Worm (Caenorhabditis elegans): ENCODE measurements around the gene ZK418.2.

ZK418.2 gene

ce11 chrIII:7090545-7090944, 597 bp upstream of the ZK418.2 start, which contains the start of gene ZK418.10 (continued):
- no peak for TF ChIP-seq aly-2 (tag; optimal IDR thresholded peaks at IDR 0.05)
- no peak for TF ChIP-seq nhr-19 (GFP tag; conservative IDR thresholded peaks at IDR 0.05)
- TF ChIP-seq C16A3.4 (tag; optimal IDR thresholded peaks at IDR 0.05) = no peak
- no peak for TF ChIP-seq sptf-1 (tag; optimal IDR thresholded peaks at IDR 0.05)
- no peak for TF ChIP-seq ztf-4 (tag; optimal IDR thresholded peaks at IDR 0.05)
- no peak for TF ChIP-seq hpl-2 (GFP tag; optimal IDR thresholded peaks at IDR 0.05)
- no peak for TF ChIP-seq blmp-1 (tag; optimal IDR thresholded peaks at IDR 0.05)
- TF ChIP-seq tlp-1 (tag; optimal IDR thresholded peaks at IDR 0.05) = no peak
- TF ChIP-seq elt-3 (tag; optimal IDR thresholded peaks at IDR 0.05) = no peak
- no peak for TF ChIP-seq lin-39 (tag; optimal IDR thresholded peaks at IDR 0.05)
- TF ChIP-seq rnt-1 (tag; optimal IDR thresholded peaks at IDR 0.05) = no peak
- no peak for TF ChIP-seq egl-13 (tag; optimal IDR thresholded peaks at IDR 0.05)
- no peak for TF ChIP-seq zip-4 (GFP tag; optimal IDR thresholded peaks at IDR 0.05)
- TF ChIP-seq ces-1 (GFP tag; optimal IDR thresholded peaks at IDR 0.05) = no peak
- peak; percentile 24 for TF ChIP-seq nhr-20 (tag; optimal IDR thresholded peaks at IDR 0.05)
- TF ChIP-seq nhr-71 (tag; optimal IDR thresholded peaks at IDR 0.05) = peak; percentile 65
- no peak for TF ChIP-seq F16B12.6 (tag; optimal IDR thresholded peaks at IDR 0.05)
- no peak for TF ChIP-seq nhr-85 (tag)
- no peak for TF ChIP-seq pag-3 (tag; optimal IDR thresholded peaks at IDR 0.05; ENCODE audit: borderline replicate concordance, insufficient read depth)
- no peak for TF ChIP-seq ceh-8 (GFP tag; optimal IDR thresholded peaks at IDR 0.05)
- no peak for TF ChIP-seq mdl-1 (tag; optimal IDR thresholded peaks at IDR 0.05)
- TF ChIP-seq ceh-82 (tag; optimal IDR thresholded peaks at IDR 0.05) = no peak
- TF ChIP-seq nhr-237 (tag; optimal IDR thresholded peaks at IDR 0.05) = no peak
- no peak for TF ChIP-seq C34B4.2 (tag; optimal IDR thresholded peaks at IDR 0.05)
- no peak for TF ChIP-seq fos-1 (tag; optimal IDR thresholded peaks at IDR 0.05)
- TF ChIP-seq swsn-7 (tag; optimal IDR thresholded peaks at IDR 0.05) = peak; percentile 35
- peak in 1 of 2 experiments; percentile 21 for TF ChIP-seq lsy-2 (tag; optimal IDR thresholded peaks at IDR 0.05)
- TF ChIP-seq ztf-11 (tag; optimal IDR thresholded peaks at IDR 0.05) = no peak
- TF ChIP-seq nhr-47 (tag; optimal IDR thresholded peaks at IDR 0.05) = peak; percentile 67
- no peak for TF ChIP-seq lir-3 (tag; optimal IDR thresholded peaks at IDR 0.05; ENCODE audit: poor library complexity)

ce11 chrIII:7095156-7095555, 4.0 kb downstream of the ZK418.2 start, which contains the start of gene nhr-9:
nhr-9 (plus strand) TSS chrIII:7095462.
- peak; percentile 64 for TF ChIP-seq nhr-11 (tag; optimal IDR thresholded peaks at IDR 0.05)
- TF ChIP-seq lin-15B (tag; optimal IDR thresholded peaks at IDR 0.05) = no peak
- no peak for TF ChIP-seq grh-1 (GFP tag; IDR thresholded peaks at IDR 0.05)
- TF ChIP-seq alr-1 (tag; optimal IDR thresholded peaks at IDR 0.05; ENCODE audit: borderline replicate concordance) = no peak
- TF ChIP-seq aha-1 (tag; optimal IDR thresholded peaks at IDR 0.05) = no peak
- no peak for TF ChIP-seq unc-86 (tag; optimal IDR thresholded peaks at IDR 0.05)
- peak; percentile 11 for TF ChIP-seq nhr-20 (tag; optimal IDR thresholded peaks at IDR 0.05)
- no peak for TF ChIP-seq ztf-4 (tag; optimal IDR thresholded peaks at IDR 0.05)
- no peak for TF ChIP-seq unc-98 (GFP tag; IDR thresholded peaks at IDR 0.05)
- TF ChIP-seq zip-4 (GFP tag; optimal IDR thresholded peaks at IDR 0.05) = no peak
- no peak for TF ChIP-seq pqm-1 (tag; optimal IDR thresholded peaks at IDR 0.05)
- no peak for TF ChIP-seq pag-3 (tag; optimal IDR thresholded peaks at IDR 0.05; ENCODE audit: borderline replicate concordance, insufficient read depth)
- no peak for TF ChIP-seq dpl-1 (GFP tag; optimal IDR thresholded peaks at IDR 0.05)
- TF ChIP-seq nhr-47 (tag; optimal IDR thresholded peaks at IDR 0.05) = peak; percentile 46
- peak; percentile 82 for TF ChIP-seq fkh-8 (tag; optimal IDR thresholded peaks at IDR 0.05)
- no peak for TF ChIP-seq tlp-1 (tag; optimal IDR thresholded peaks at IDR 0.05)
- TF ChIP-seq zag-1 (tag; optimal IDR thresholded peaks at IDR 0.05) = no peak
- TF ChIP-seq elt-2 (tag; optimal IDR thresholded peaks at IDR 0.05) = no peak
- TF ChIP-seq ceh-90 (tag; optimal IDR thresholded peaks at IDR 0.05) = no peak
- peak; percentile 39 for TF ChIP-seq sox-4 (tag; optimal IDR thresholded peaks at IDR 0.05)
- no peak for TF ChIP-seq efl-3 (GFP tag; optimal IDR thresholded peaks at IDR 0.05)
- TF ChIP-seq aly-2 (tag; optimal IDR thresholded peaks at IDR 0.05) = no peak
- TF ChIP-seq jun-1 (tag; optimal IDR thresholded peaks at IDR 0.05) = no peak
- peak; percentile 50 for TF ChIP-seq nhr-71 (tag; optimal IDR thresholded peaks at IDR 0.05)
- TF ChIP-seq rnt-1 (tag; optimal IDR thresholded peaks at IDR 0.05) = no peak
- no peak for TF ChIP-seq hlh-17 (GFP tag; optimal IDR thresholded peaks at IDR 0.05; ENCODE audit: borderline replicate concordance)
- TF ChIP-seq fkh-10 (GFP tag; optimal IDR thresholded peaks at IDR 0.05) = no peak
- TF ChIP-seq egl-13 (tag; optimal IDR thresholded peaks at IDR 0.05) = no peak
- TF ChIP-seq nhr-76 (tag; optimal IDR thresholded peaks at IDR 0.05) = no peak
- TF ChIP-seq ceh-82 (tag; optimal IDR thresholded peaks at IDR 0.05) = no peak
- no peak for TF ChIP-seq mdl-1 (tag; optimal IDR thresholded peaks at IDR 0.05)
- peak; percentile 89 for TF ChIP-seq dsc-1 (tag; optimal IDR thresholded peaks at IDR 0.05)
- peak; percentile 38 for TF ChIP-seq pax-3 (tag; optimal IDR thresholded peaks at IDR 0.05)
